Worm (Caenorhabditis elegans): ENCODE data around the gene C55C3.3.

- TF ChIP-seq ceh-82 (tag; optimal IDR thresholded peaks at IDR 0.05) (no peak), dmd-4 (tag; optimal IDR thresholded peaks at IDR 0.05) (no peak), ama-1 (optimal IDR thresholded peaks at IDR 0.05) (no peak), skn-1 (tag; optimal IDR thresholded peaks at IDR 0.05) (no peak), lin-13 (GFP tag; optimal IDR thresholded peaks at IDR 0.05) (no peak), ZK546.5 (tag; optimal IDR thresholded peaks at IDR 0.05) (no peak), unc-62 (GFP tag; optimal IDR thresholded peaks at IDR 0.05) (no peak), mab-5 (tag; optimal IDR thresholded peaks at IDR 0.05) (no peak), lin-11 (tag; optimal IDR thresholded peaks at IDR 0.05) (no peak), unc-39 (tag; optimal IDR thresholded peaks at IDR 0.05) (no peak), nhr-12 (tag; optimal IDR thresholded peaks at IDR 0.05) (no peak), mdl-1 (tag; optimal IDR thresholded peaks at IDR 0.05) (no peak)
Measured at ce11 chrIV:5715341-5716112, 30.4 kb downstream of the C55C3.3 start.
